Worm (Caenorhabditis elegans) whole organism, L1 larva: ENCODE results near the gene txt-18.

Source experiments
- C16A3.4 ChIP-seq: fragments of 150-350 bp; optimal IDR thresholded peaks from 2 replicates; lab custom pipeline; 2014; ENCODE audit warnings: missing biosample characterization, missing genetic modification characterization
- Y116A8C.19 ChIP-seq: sonication (generic microtip); optimal IDR thresholded peaks from 2 replicates; lab custom pipeline; 2016; ENCODE audit warnings: missing compliant biosample characterization, missing genetic modification characterization, borderline replicate concordance
- aha-1 ChIP-seq: fragments of 150-350 bp; optimal IDR thresholded peaks from 2 replicates; lab custom pipeline; 2014; ENCODE audit warnings: missing biosample characterization, missing genetic modification characterization
- alr-1 ChIP-seq: fragments of 200-800 bp; sonication (Bioruptor generic); optimal IDR thresholded peaks from 2 replicates; lab custom pipeline; 2018; ENCODE audit warnings: borderline replicate concordance, mild to moderate bottlenecking, missing genetic modification characterization, missing compliant biosample characterization
- ama-1 ChIP-seq: fragments of 150-350 bp; optimal IDR thresholded peaks from 2 replicates; lab custom pipeline; 2014
- ceh-63 ChIP-seq: fragments of 200-800 bp; sonication (Bioruptor generic); optimal IDR thresholded peaks from 2 replicates; lab custom pipeline; 2018; ENCODE audit warnings: mild to moderate bottlenecking, missing genetic modification characterization, missing compliant biosample characterization
- ceh-8 ChIP-seq: fragments of 200-800 bp; sonication (Bioruptor generic); optimal IDR thresholded peaks from 2 replicates; lab custom pipeline; 2018; ENCODE audit warnings: mild to moderate bottlenecking, missing genetic modification characterization, moderate library complexity, missing compliant biosample characterization
- ceh-82 ChIP-seq, 3 experiments: fragments of 150-350 bp in 1 of 3; sonication (generic microtip) in 2 of 3; optimal IDR thresholded peaks; 2 replicates each; lab custom pipeline; 2014 to 2017; ENCODE audit warnings: missing biosample characterization in 3 of 3, missing genetic modification characterization in 3 of 3
- efl-1 ChIP-seq, 4 experiments: fragments of 150-350 bp; optimal IDR thresholded peaks in 3 of 4; peaks in 1 of 4; 1 replicate in 1 of 4; 2 replicates in 3 of 4; lab custom pipeline; 2014; ENCODE audit warnings: missing biosample characterization in 2 of 4, missing genetic modification characterization in 2 of 4, missing genetic modification reagents in 2 of 4
- efl-3 ChIP-seq: fragments of 200-800 bp; sonication (Bioruptor generic); optimal IDR thresholded peaks from 2 replicates; lab custom pipeline; 2018; ENCODE audit warnings: mild to moderate bottlenecking, missing genetic modification characterization, missing compliant biosample characterization
- elt-2 ChIP-seq: sonication (generic microtip); optimal IDR thresholded peaks from 2 replicates; lab custom pipeline; 2016; ENCODE audit warnings: missing genetic modification characterization, mild to moderate bottlenecking, inconsistent platforms, missing compliant biosample characterization, missing genetic modification reagents
- elt-3 ChIP-seq, 6 experiments: fragments of 150-350 bp in 1 of 6; sonication (generic microtip); optimal IDR thresholded peaks; 2 replicates each; lab custom pipeline; 2017 to 2018; ENCODE audit warnings: missing biosample characterization in 6 of 6, missing genetic modification characterization in 6 of 6, inconsistent platforms in 1 of 6
- ets-5 ChIP-seq: fragments of 200-800 bp; sonication (Bioruptor generic); IDR thresholded peaks from 2 replicates; pipeline ENCODE4 v1.3.6; 2022; ENCODE audit warnings: missing genetic modification characterization, missing compliant biosample characterization
- fos-1 ChIP-seq: fragments of 150-350 bp; optimal IDR thresholded peaks from 2 replicates; lab custom pipeline; 2014; ENCODE audit warnings: missing biosample characterization, missing genetic modification characterization
- grh-1 ChIP-seq: fragments of 200-800 bp; sonication (Bioruptor generic); IDR thresholded peaks from 2 replicates; pipeline ENCODE4 v1.3.6; 2022; ENCODE audit warnings: missing genetic modification reagents, missing genetic modification characterization, missing compliant biosample characterization
- hlh-4 ChIP-seq: sonication (generic microtip); optimal IDR thresholded peaks from 2 replicates; lab custom pipeline; 2016; ENCODE audit warnings: mild to moderate bottlenecking, missing genetic modification characterization, missing compliant biosample characterization
- hpl-2 ChIP-seq: fragments of 150-350 bp; optimal IDR thresholded peaks from 2 replicates; lab custom pipeline; 2014; ENCODE audit warnings: missing biosample characterization, missing genetic modification reagents, missing genetic modification characterization
- irx-1 ChIP-seq: sonication (generic microtip); optimal IDR thresholded peaks from 2 replicates; lab custom pipeline; 2016; ENCODE audit warnings: missing genetic modification characterization, missing compliant biosample characterization
- isw-1 ChIP-seq: fragments of 200-800 bp; sonication (Bioruptor generic); IDR thresholded peaks from 2 replicates; pipeline ENCODE4 v1.3.6; 2022; ENCODE audit warnings: missing genetic modification characterization, missing compliant biosample characterization
- jun-1 ChIP-seq: fragments of 150-350 bp; optimal IDR thresholded peaks from 2 replicates; lab custom pipeline; 2014; ENCODE audit warnings: missing biosample characterization, missing genetic modification reagents, missing genetic modification characterization
- lin-14 ChIP-seq: fragments of 200-800 bp; sonication (Bioruptor generic); optimal IDR thresholded peaks from 2 replicates; lab custom pipeline; 2018; ENCODE audit warnings: mild to moderate bottlenecking, missing genetic modification characterization, moderate library complexity, missing compliant biosample characterization
- lin-15B ChIP-seq: fragments of 150-350 bp; sonication (generic microtip); optimal IDR thresholded peaks from 3 replicates; lab custom pipeline; 2014; ENCODE audit warnings: missing biosample characterization, missing genetic modification characterization
- lin-35 ChIP-seq, 2 experiments: fragments of 150-350 bp; optimal IDR thresholded peaks; 2 replicates each; lab custom pipeline; 2014; ENCODE audit warnings: missing biosample characterization in 2 of 2, missing genetic modification characterization in 2 of 2, missing genetic modification reagents in 2 of 2
- lir-3 ChIP-seq: sonication (generic microtip); optimal IDR thresholded peaks from 2 replicates; lab custom pipeline; 2016; ENCODE audit warnings: mild to moderate bottlenecking, missing genetic modification characterization, moderate library complexity, missing compliant biosample characterization; ENCODE audit not compliant: poor library complexity
- lsy-2 ChIP-seq, 2 experiments: fragments of 150-350 bp; optimal IDR thresholded peaks; 2 replicates each; lab custom pipeline; 2014; ENCODE audit warnings: missing biosample characterization in 2 of 2, missing genetic modification characterization in 2 of 2
- mep-1 ChIP-seq: fragments of 150-350 bp; optimal IDR thresholded peaks from 2 replicates; lab custom pipeline; 2014; ENCODE audit warnings: missing biosample characterization, missing genetic modification characterization
- nhr-11 ChIP-seq: fragments of 150-350 bp; optimal IDR thresholded peaks from 2 replicates; lab custom pipeline; 2014; ENCODE audit warnings: missing biosample characterization, missing genetic modification characterization
- nhr-12 ChIP-seq: sonication (generic microtip); optimal IDR thresholded peaks from 2 replicates; lab custom pipeline; 2017; ENCODE audit warnings: missing biosample characterization, missing genetic modification characterization
- nhr-19 ChIP-seq: fragments of 200-800 bp; sonication (Bioruptor generic); conservative IDR thresholded peaks from 2 replicates; pipeline ENCODE4 v1.3.6; 2022; ENCODE audit warnings: missing genetic modification characterization, missing compliant biosample characterization
- nhr-20 ChIP-seq: sonication (generic microtip); optimal IDR thresholded peaks from 2 replicates; lab custom pipeline; 2016; ENCODE audit warnings: mild to moderate bottlenecking, missing genetic modification characterization, missing compliant biosample characterization
- nhr-237 ChIP-seq: fragments of 150-350 bp; optimal IDR thresholded peaks from 2 replicates; lab custom pipeline; 2014; ENCODE audit warnings: missing biosample characterization, missing genetic modification characterization
- nhr-47 ChIP-seq: sonication (generic microtip); optimal IDR thresholded peaks from 2 replicates; lab custom pipeline; 2016; ENCODE audit warnings: mild to moderate bottlenecking, missing genetic modification characterization, moderate library complexity, missing compliant biosample characterization
- nhr-71 ChIP-seq: sonication (generic microtip); optimal IDR thresholded peaks from 2 replicates; lab custom pipeline; 2016; ENCODE audit warnings: mild to moderate bottlenecking, missing genetic modification characterization, moderate library complexity, missing compliant biosample characterization
- nhr-76 ChIP-seq: sonication (generic microtip); optimal IDR thresholded peaks from 2 replicates; lab custom pipeline; 2017; ENCODE audit warnings: missing biosample characterization, missing genetic modification characterization
- nhr-84 ChIP-seq: sonication (generic microtip); optimal IDR thresholded peaks from 2 replicates; lab custom pipeline; 2017; ENCODE audit warnings: missing biosample characterization, missing genetic modification characterization
- nhr-85 ChIP-seq: sonication (generic microtip); peaks from one replicate; lab custom pipeline; 2016; ENCODE audit warnings: missing genetic modification characterization, inconsistent platforms, missing compliant biosample characterization
- nhr-90 ChIP-seq: sonication (generic microtip); optimal IDR thresholded peaks from 2 replicates; lab custom pipeline; 2016; ENCODE audit warnings: mild to moderate bottlenecking, missing genetic modification characterization, missing compliant biosample characterization; ENCODE audit not compliant: poor library complexity
- pag-3 ChIP-seq: sonication (generic microtip); optimal IDR thresholded peaks from 2 replicates; lab custom pipeline; 2017; ENCODE audit warnings: missing genetic modification characterization, mild to moderate bottlenecking, missing compliant biosample characterization, antibody characterized with exemption, borderline replicate concordance; ENCODE audit not compliant: insufficient read depth
- pax-3 ChIP-seq: fragments of 200-800 bp; sonication (Bioruptor generic); optimal IDR thresholded peaks from 2 replicates; lab custom pipeline; 2018; ENCODE audit warnings: mild to moderate bottlenecking, missing genetic modification characterization, moderate library complexity, missing compliant biosample characterization
- rnt-1 ChIP-seq: sonication (generic microtip); optimal IDR thresholded peaks from 2 replicates; lab custom pipeline; 2016; ENCODE audit warnings: mild to moderate bottlenecking, missing genetic modification characterization, moderate library complexity, missing compliant biosample characterization
- skn-1 ChIP-seq: fragments of 150-350 bp; optimal IDR thresholded peaks from 2 replicates; lab custom pipeline; 2014; ENCODE audit warnings: missing biosample characterization, missing genetic modification characterization
- snu-23 ChIP-seq: sonication (generic microtip); optimal IDR thresholded peaks from 2 replicates; lab custom pipeline; 2016; ENCODE audit warnings: missing genetic modification characterization, missing compliant biosample characterization
- sup-37 ChIP-seq: fragments of 200-800 bp; sonication (Bioruptor generic); optimal IDR thresholded peaks from 2 replicates; lab custom pipeline; 2018; ENCODE audit warnings: mild to moderate bottlenecking, missing genetic modification characterization, missing compliant biosample characterization
- swsn-7 ChIP-seq: sonication (generic microtip); optimal IDR thresholded peaks from 2 replicates; lab custom pipeline; 2016; ENCODE audit warnings: missing genetic modification characterization, missing compliant biosample characterization
- tlp-1 ChIP-seq: fragments of 150-350 bp; optimal IDR thresholded peaks from 2 replicates; lab custom pipeline; 2014; ENCODE audit warnings: missing biosample characterization, missing genetic modification characterization
- unc-130 ChIP-seq: fragments of 150-350 bp; optimal IDR thresholded peaks from 2 replicates; lab custom pipeline; 2017; ENCODE audit warnings: missing biosample characterization, missing genetic modification characterization, inconsistent platforms
- unc-30 ChIP-seq: sonication (generic microtip); optimal IDR thresholded peaks from 2 replicates; lab custom pipeline; 2017; ENCODE audit warnings: missing biosample characterization, missing genetic modification characterization
- unc-62 ChIP-seq: fragments of 150-350 bp; optimal IDR thresholded peaks from 2 replicates; lab custom pipeline; 2014; ENCODE audit warnings: missing biosample characterization, missing genetic modification reagents, missing genetic modification characterization
- unc-86 ChIP-seq: sonication (generic microtip); optimal IDR thresholded peaks from 2 replicates; lab custom pipeline; 2016; ENCODE audit warnings: missing genetic modification characterization, missing compliant biosample characterization
- zip-4 ChIP-seq: fragments of 200-800 bp; sonication (Bioruptor generic); optimal IDR thresholded peaks from 2 replicates; lab custom pipeline; 2018; ENCODE audit warnings: mild to moderate bottlenecking, missing genetic modification characterization, moderate library complexity, missing compliant biosample characterization
- ztf-11 ChIP-seq, 2 experiments: sonication (generic microtip); optimal IDR thresholded peaks; 2 replicates each; lab custom pipeline; 2016 to 2017; ENCODE audit warnings: missing genetic modification characterization in 2 of 2, missing biosample characterization in 1 of 2, missing compliant biosample characterization in 1 of 2
- ztf-4 ChIP-seq: fragments of 150-350 bp; optimal IDR thresholded peaks from 2 replicates; lab custom pipeline; 2014; ENCODE audit warnings: missing biosample characterization, missing genetic modification characterization

The txt-18 gene

DNA sequence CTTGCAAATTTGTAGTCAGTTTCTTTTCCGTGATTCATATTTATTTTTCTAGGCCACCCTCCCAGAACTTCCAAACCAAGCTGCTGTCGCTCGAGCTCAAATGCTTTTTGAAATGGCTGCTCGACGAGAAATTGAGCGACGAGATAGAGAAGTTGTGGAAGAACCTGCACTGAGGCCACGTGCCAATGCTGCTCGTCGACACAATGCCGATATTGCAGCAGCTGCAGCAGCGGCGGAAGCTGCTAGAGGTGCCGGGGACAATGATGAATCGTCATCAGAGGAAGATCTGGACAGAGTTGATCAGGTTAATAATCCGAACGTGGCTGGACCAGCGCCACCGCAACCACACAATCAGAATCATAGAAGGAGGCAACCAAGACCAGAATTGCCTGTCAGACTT lies 29.5 kb downstream of the txt-18 start:
- TF ChIP-seq ceh-82 (tag; optimal IDR thresholded peaks at IDR 0.05; lab: Kevin White, UChicago), result no peak
- TF ChIP-seq unc-62 (GFP tag; lab: Kevin White, UChicago), result no peak
- TF ChIP-seq nhr-12, result no peak
- TF ChIP-seq sup-37 (GFP tag; lab: Kevin White, UChicago), result no peak
- no peak for TF ChIP-seq nhr-47 (tag; lab: Kevin White, UChicago)
- no peak for TF ChIP-seq ztf-4 (tag; lab: Kevin White, UChicago)
- no peak for TF ChIP-seq fos-1 (tag; lab: Kevin White, UChicago)
- no peak for TF ChIP-seq Y116A8C.19 (tag; lab: Kevin White, UChicago)
- TF ChIP-seq grh-1, result no peak
- no peak for TF ChIP-seq efl-3 (GFP tag; lab: Kevin White, UChicago)
- no peak for TF ChIP-seq jun-1
- no peak for TF ChIP-seq C16A3.4
- TF ChIP-seq nhr-20, result no peak
- no peak for TF ChIP-seq ceh-8 (GFP tag; lab: Kevin White, UChicago)
- no peak for TF ChIP-seq unc-30 (tag; lab: Kevin White, UChicago)
- no peak for TF ChIP-seq rnt-1 (tag; lab: Kevin White, UChicago)
- no peak for TF ChIP-seq nhr-90

DNA sequence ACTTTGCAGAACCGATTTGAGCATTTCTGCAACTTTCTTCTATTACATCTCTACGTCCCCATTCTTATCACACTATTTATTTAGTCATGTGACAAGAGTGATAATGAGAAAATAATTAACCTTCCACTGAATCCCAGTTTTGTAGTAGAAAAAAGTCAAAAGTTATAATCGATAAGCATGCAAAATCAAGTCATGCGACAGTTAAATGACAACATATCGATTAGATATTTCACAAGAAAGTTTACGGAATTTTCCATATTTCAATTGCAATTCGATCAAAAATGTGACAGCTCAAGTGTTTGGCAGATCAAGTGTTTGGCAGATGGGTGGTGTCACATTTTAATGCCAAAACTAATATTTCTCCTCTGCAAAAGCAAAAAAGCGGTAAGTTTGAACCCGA lies 30.8 kb downstream of the txt-18 start:
- TF ChIP-seq nhr-19 (GFP tag; lab: Robert Waterston, UW), result no peak; the same call in 1 of the 2 replicates
- TF ChIP-seq alr-1 (tag; lab: Kevin White, UChicago), result no peak
- TF ChIP-seq skn-1 (tag; lab: Kevin White, UChicago), result no peak
- no peak for TF ChIP-seq swsn-7
- no peak for TF ChIP-seq lsy-2 (tag; optimal IDR thresholded peaks at IDR 0.05; lab: Kevin White, UChicago)
- TF ChIP-seq pax-3 (tag; lab: Kevin White, UChicago), result no peak
- no peak for TF ChIP-seq ceh-82 (tag; optimal IDR thresholded peaks at IDR 0.05; lab: Kevin White, UChicago)
- no peak for TF ChIP-seq aha-1 (tag; lab: Kevin White, UChicago)
- no peak for TF ChIP-seq lir-3 (tag; lab: Kevin White, UChicago)
- no peak for TF ChIP-seq zip-4 (GFP tag; lab: Kevin White, UChicago)
- no peak for TF ChIP-seq pag-3 (tag; lab: Kevin White, UChicago)
- TF ChIP-seq ceh-8 (GFP tag; lab: Kevin White, UChicago), result no peak
- no peak for TF ChIP-seq mep-1
- TF ChIP-seq nhr-237 (tag; lab: Kevin White, UChicago), result no peak
- no peak for TF ChIP-seq nhr-12
- no peak for TF ChIP-seq lin-15B (tag; lab: Kevin White, UChicago)
- TF ChIP-seq isw-1 (GFP tag; lab: Robert Waterston, UW), result no peak
- TF ChIP-seq ceh-63 (GFP tag; lab: Kevin White, UChicago), result no peak
- TF ChIP-seq lin-35 (GFP tag; optimal IDR thresholded peaks at IDR 0.05; lab: Kevin White, UChicago), result peak in 1 of 2 experiments; percentile 55
- no peak for TF ChIP-seq snu-23 (GFP tag; lab: Kevin White, UChicago)
- no peak for TF ChIP-seq nhr-11 (tag; lab: Kevin White, UChicago)
- no peak for TF ChIP-seq unc-62 (GFP tag; lab: Kevin White, UChicago)
- TF ChIP-seq ama-1 (lab: Kevin White, UChicago), result no peak
- no peak for TF ChIP-seq irx-1 (tag; lab: Kevin White, UChicago)
- no peak for TF ChIP-seq hlh-4 (tag; lab: Kevin White, UChicago)
- no peak for TF ChIP-seq elt-3 (tag; optimal IDR thresholded peaks at IDR 0.05; lab: Kevin White, UChicago)
- no peak for TF ChIP-seq nhr-84 (tag; lab: Kevin White, UChicago)
- no peak for TF ChIP-seq lin-14 (GFP tag; lab: Kevin White, UChicago)
- peak; percentile 62 for TF ChIP-seq nhr-85 (tag; lab: Kevin White, UChicago)
- TF ChIP-seq elt-2 (tag; lab: Kevin White, UChicago), result peak; percentile 78
- no peak for TF ChIP-seq nhr-76 (tag; lab: Kevin White, UChicago)
- TF ChIP-seq hpl-2 (GFP tag; lab: Kevin White, UChicago), result peak; percentile 29
- TF ChIP-seq ztf-11 (tag; optimal IDR thresholded peaks at IDR 0.05; lab: Kevin White, UChicago), result no peak
- TF ChIP-seq unc-86, result no peak
- no peak for TF ChIP-seq unc-130
- TF ChIP-seq ets-5, result no peak
- no peak for TF ChIP-seq efl-1 (optimal IDR thresholded peaks at IDR 0.05; lab: Kevin White, UChicago)
- TF ChIP-seq efl-1 (GFP tag; optimal IDR thresholded peaks at IDR 0.05 in 1 of 2; lab: Kevin White, UChicago), result peak in 1 of 2 experiments; percentile 88
- TF ChIP-seq tlp-1 (tag; lab: Kevin White, UChicago), result no peak
- peak; percentile 1 for TF ChIP-seq nhr-71
